Worm (Caenorhabditis elegans): ENCODE measurements around the gene vps-8.

ce11 chrIV:12236011-12236410 is 39.8 kb downstream of the vps-8 start, which contains the start of gene sre-16:
- TF ChIP-seq lsy-2 (tag; optimal IDR thresholded peaks at IDR 0.05) = no peak
- no peak for TF ChIP-seq nhr-23 (tag; optimal IDR thresholded peaks at IDR 0.05)
- no peak for TF ChIP-seq ama-1 (optimal IDR thresholded peaks at IDR 0.05)
- no peak for TF ChIP-seq nhr-237 (tag; optimal IDR thresholded peaks at IDR 0.05)
- TF ChIP-seq nhr-77 (tag; optimal IDR thresholded peaks at IDR 0.05) = no peak
- no peak for TF ChIP-seq snpc-4 (tag; optimal IDR thresholded peaks at IDR 0.05)
- TF ChIP-seq nhr-10 (tag; optimal IDR thresholded peaks at IDR 0.05) = no peak
- TF ChIP-seq unc-62 (GFP tag; optimal IDR thresholded peaks at IDR 0.05) = no peak
- TF ChIP-seq gmeb-1 (tag; optimal IDR thresholded peaks at IDR 0.05) = no peak
- TF ChIP-seq lin-11 (tag; optimal IDR thresholded peaks at IDR 0.05) = no peak

Data from whole organism, L2 larva.